Fruit fly (Drosophila melanogaster) whole organism, wandering third instar larva: ENCODE measurements around the gene CG8945.

Source experiments
- Rel ChIP-seq, 2 experiments: fragments of 200-800 bp; sonication (Bioruptor generic) in 1 of 2; optimal IDR thresholded peaks; 2 replicates in 1 of 2; 3 replicates in 1 of 2; lab custom pipeline; 2016 to 2019; ENCODE audit warnings: mild to moderate bottlenecking in 2 of 2, missing biosample characterization in 2 of 2, missing genetic modification characterization in 2 of 2, moderate library complexity in 1 of 2
- fru ChIP-seq: fragments of 200-800 bp; sonication (Bioruptor generic); optimal IDR thresholded peaks from 3 replicates; lab custom pipeline; 2016; ENCODE audit warnings: missing biosample characterization, mild to moderate bottlenecking, missing genetic modification characterization
- pan ChIP-seq: fragments of >200 bp; optimal IDR thresholded peaks from 2 replicates; lab custom pipeline; 2017
- tai ChIP-seq: sonication (Bioruptor generic); optimal IDR thresholded peaks from 2 replicates; lab custom pipeline; 2016; ENCODE audit warnings: missing biosample characterization, missing genetic modification characterization
- usp ChIP-seq: fragments of >200 bp; optimal IDR thresholded peaks from 2 replicates; lab custom pipeline; 2017; ENCODE audit warnings: missing biosample characterization, missing genetic modification characterization

DNA sequence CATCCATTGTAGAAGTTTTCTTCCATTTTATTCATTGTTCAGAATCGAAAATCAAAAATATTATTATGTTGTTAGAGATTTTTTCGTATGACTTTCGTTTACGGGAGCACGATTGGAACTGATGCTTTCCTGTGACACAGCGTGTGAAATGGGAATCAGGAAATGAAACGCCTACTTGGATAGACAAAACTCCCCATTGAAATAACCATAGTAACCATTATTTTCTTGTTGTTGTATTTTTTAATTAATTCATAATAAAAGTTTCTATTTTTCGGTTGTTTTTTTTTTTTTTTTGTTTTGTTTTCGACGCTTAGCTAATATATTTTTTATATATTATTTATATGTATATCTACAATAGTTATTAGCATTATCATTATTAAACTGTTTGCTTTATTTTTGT, 19.1 kb downstream of the CG8945 start, which contains the start of gene CG43077:
- no peak for TF ChIP-seq usp (GFP tag; lab: Kevin White, UChicago)
- TF ChIP-seq tai (GFP tag; lab: Kevin White, UChicago), result no peak
- no peak for TF ChIP-seq fru
- TF ChIP-seq pan (lab: Kevin White, UChicago), result no peak
- no peak for TF ChIP-seq Rel (GFP tag; optimal IDR thresholded peaks at IDR 0.05; lab: Kevin White, UChicago)
- no peak for TF ChIP-seq Rel (tag; optimal IDR thresholded peaks at IDR 0.05; lab: Kevin White, UChicago)
